Worm (Caenorhabditis elegans): ENCODE data around the gene EGAP5.1.
A peak's percentile ranks its signal among the peaks of the same experiment; 100 is the strongest.

Gene EGAP5.1

DNA sequence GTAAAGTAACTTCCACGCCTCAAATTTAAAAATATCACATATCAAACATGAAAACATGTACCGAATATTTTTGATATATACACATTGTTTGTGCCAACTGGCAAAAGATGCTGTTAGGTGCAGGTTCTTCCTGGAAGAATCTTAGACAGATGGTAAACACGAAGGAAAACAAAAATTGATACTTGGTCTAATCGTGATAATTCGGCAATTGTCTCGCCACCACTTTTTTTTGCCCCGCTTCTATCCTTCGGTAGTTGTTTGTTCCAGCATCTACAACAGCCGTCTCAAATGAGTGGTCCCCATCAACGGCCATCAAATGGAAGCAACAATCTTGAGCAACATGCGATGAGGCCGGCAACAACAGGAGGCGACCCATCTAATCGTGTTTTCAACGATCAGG lies 34.6 kb downstream of the EGAP5.1 start:
- no peak for TF ChIP-seq F39B2.1 (GFP tag; IDR thresholded peaks at IDR 0.05)

DNA sequence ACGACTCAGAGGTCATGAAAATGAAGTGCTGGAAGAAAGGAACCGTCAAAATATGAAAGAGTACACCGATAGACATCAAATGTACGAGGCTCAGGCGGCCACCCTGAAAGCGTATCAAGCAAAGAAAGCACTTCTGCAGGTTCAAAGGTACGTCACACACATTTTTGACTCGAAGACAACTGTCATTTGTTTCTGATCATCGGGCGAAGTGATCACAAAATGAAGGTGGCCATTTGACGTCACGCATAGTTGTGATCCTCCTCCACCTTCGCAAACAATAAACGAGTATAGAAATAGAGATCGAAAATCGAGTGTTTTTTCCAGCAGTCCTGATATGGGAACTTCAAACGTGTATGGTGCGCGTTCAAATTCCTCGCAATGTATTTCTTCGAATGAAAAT lies 36.4 kb downstream of the EGAP5.1 start:
- TF ChIP-seq Y95B8A.8 (GFP tag; IDR thresholded peaks at IDR 0.05) (no peak), Y79H2A.3 (GFP tag; conservative IDR thresholded peaks at IDR 0.05) (no peak), snpc-1.3 (tag; optimal IDR thresholded peaks at IDR 0.05; ENCODE audit: insufficient read depth) (no peak), nhr-27 (tag; optimal IDR thresholded peaks at IDR 0.05) (no peak), snpc-4 (GFP tag; optimal IDR thresholded peaks at IDR 0.05) (no peak), snpc-4 (tag; optimal IDR thresholded peaks at IDR 0.05) (no peak), B0336.3 (GFP tag; IDR thresholded peaks at IDR 0.05) (no peak), ZK185.1 (tag; optimal IDR thresholded peaks at IDR 0.05; ENCODE audit: poor library complexity, severe bottlenecking) (no peak), ama-1 (optimal IDR thresholded peaks at IDR 0.05) (no peak), ama-1 (GFP tag; optimal IDR thresholded peaks at IDR 0.05) (no peak), nhr-120 (GFP tag; IDR thresholded peaks at IDR 0.05) (no peak), ccch-3 (GFP tag; optimal IDR thresholded peaks at IDR 0.05) (no peak), F23B12.7 (tag; optimal IDR thresholded peaks at IDR 0.05; ENCODE audit: insufficient read depth) (no peak)

DNA sequence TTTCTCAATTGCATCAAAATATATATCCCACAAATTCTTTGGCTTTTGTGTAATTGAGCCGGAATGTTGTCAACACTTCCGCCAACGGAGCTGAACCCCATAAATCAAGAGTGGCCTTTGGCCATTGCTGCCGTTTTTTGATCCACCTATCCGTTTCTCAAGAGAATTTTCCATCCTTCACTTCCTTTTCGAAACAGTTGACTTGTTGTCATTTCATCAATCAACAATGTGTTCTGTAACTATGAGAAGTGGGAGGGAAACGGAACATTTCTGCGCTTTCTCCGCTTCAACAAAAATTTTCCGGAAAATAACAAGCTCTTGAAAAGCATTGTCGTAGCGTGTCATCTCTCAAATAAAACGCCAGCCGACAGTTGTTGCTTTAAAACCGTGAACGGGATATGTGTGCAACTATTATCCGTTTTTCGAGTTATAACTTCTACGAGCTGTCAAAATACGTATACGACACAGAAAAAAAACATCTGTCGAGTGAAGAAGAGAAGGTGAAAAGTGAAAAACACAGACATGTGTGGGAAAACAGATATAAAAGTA lies 37.0 kb downstream of the EGAP5.1 start:
- TF ChIP-seq ztf-22 (GFP tag; optimal IDR thresholded peaks at IDR 0.05) = no peak
- TF ChIP-seq attf-3 (GFP tag; conservative IDR thresholded peaks at IDR 0.05) = no peak
- no peak for TF ChIP-seq lir-1 (GFP tag; conservative IDR thresholded peaks at IDR 0.05)

ce11 chrX:5201860-5202259 lies 39.0 kb downstream of the EGAP5.1 start:
- TF ChIP-seq athp-1 (tag; optimal IDR thresholded peaks at IDR 0.05) (no peak), K12H6.12 (tag; optimal IDR thresholded peaks at IDR 0.05) (peak; percentile 34)

DNA sequence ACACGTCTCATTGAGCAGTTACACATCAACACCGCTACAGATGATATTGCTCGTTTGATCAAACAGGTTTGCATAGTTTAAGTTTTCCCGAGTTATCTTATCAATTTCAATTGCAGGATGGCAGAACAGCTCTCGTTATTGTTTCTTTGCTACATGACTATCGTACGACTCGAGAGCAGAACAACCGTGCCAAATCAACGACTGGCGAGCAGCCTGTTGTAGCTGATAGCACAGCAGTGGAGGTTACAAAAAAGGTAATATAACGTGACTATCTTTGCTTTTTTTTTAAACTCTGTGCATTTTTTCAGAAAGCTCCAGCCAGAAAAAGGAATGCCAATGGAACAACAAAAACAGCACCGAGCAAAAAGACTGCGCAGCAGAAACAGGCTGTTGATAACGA lies 39.5 kb downstream of the EGAP5.1 start:
- no peak for TF ChIP-seq unc-62 (GFP tag; optimal IDR thresholded peaks at IDR 0.05)
- TF ChIP-seq ets-4 (GFP tag; optimal IDR thresholded peaks at IDR 0.05) = no peak
- TF ChIP-seq nhr-80 (tag; optimal IDR thresholded peaks at IDR 0.05) = peak; percentile 41
- no peak for TF ChIP-seq F55B11.4 (tag; optimal IDR thresholded peaks at IDR 0.05; ENCODE audit: borderline replicate concordance, insufficient read depth)

ce11 chrX:5202923-5203322 lies 40.1 kb downstream of the EGAP5.1 start:
- TF ChIP-seq B0035.1 (tag; optimal IDR thresholded peaks at IDR 0.05) (no peak), ceh-27 (GFP tag; optimal IDR thresholded peaks at IDR 0.05) (no peak), ets-4 (GFP tag; optimal IDR thresholded peaks at IDR 0.05) (no peak), mcd-1 (GFP tag; IDR thresholded peaks at IDR 0.05) (no peak), tlf-1 (GFP tag; optimal IDR thresholded peaks at IDR 0.05) (no peak), lsl-1 (GFP tag; optimal IDR thresholded peaks at IDR 0.05) (no peak), ztf-22 (GFP tag; optimal IDR thresholded peaks at IDR 0.05) (no peak), rpc-1 (optimal IDR thresholded peaks at IDR 0.05) (no peak), rpc-1 (tag; optimal IDR thresholded peaks at IDR 0.05) (no peak), atf-7 (tag; optimal IDR thresholded peaks at IDR 0.05) (no peak), lin-54 (GFP tag; optimal IDR thresholded peaks at IDR 0.05) (no peak), gei-17 (GFP tag; optimal IDR thresholded peaks at IDR 0.05) (no peak), mes-4 (tag; optimal IDR thresholded peaks at IDR 0.05) (no peak), F23B12.7 (tag; optimal IDR thresholded peaks at IDR 0.05; ENCODE audit: insufficient read depth) (no peak), Y79H2A.3 (GFP tag; conservative IDR thresholded peaks at IDR 0.05) (no peak), F55B11.4 (tag; optimal IDR thresholded peaks at IDR 0.05; ENCODE audit: borderline replicate concordance, insufficient read depth) (no peak), F57C9.4 (tag; optimal IDR thresholded peaks at IDR 0.05) (no peak)
